Worm (Caenorhabditis elegans) whole organism, L1 larva: Measurements from ENCODE around the gene F10E9.12.

ENCODE experiments used
- F16B12.6 ChIP-seq: fragments of 150-350 bp; optimal IDR thresholded peaks from 2 replicates; lab custom pipeline; 2014; ENCODE audit warnings: missing biosample characterization, missing genetic modification characterization
- ceh-82 ChIP-seq, 3 experiments: fragments of 150-350 bp in 1 of 3; sonication (generic microtip) in 2 of 3; optimal IDR thresholded peaks; 2 replicates each; lab custom pipeline; 2014 to 2017; ENCODE audit warnings: missing biosample characterization in 3 of 3, missing genetic modification characterization in 3 of 3
- elt-2 ChIP-seq: sonication (generic microtip); optimal IDR thresholded peaks from 2 replicates; lab custom pipeline; 2016; ENCODE audit warnings: missing genetic modification characterization, mild to moderate bottlenecking, inconsistent platforms, missing compliant biosample characterization, missing genetic modification reagents
- fos-1 ChIP-seq: fragments of 150-350 bp; optimal IDR thresholded peaks from 2 replicates; lab custom pipeline; 2014; ENCODE audit warnings: missing biosample characterization, missing genetic modification characterization
- nhr-11 ChIP-seq: fragments of 150-350 bp; optimal IDR thresholded peaks from 2 replicates; lab custom pipeline; 2014; ENCODE audit warnings: missing biosample characterization, missing genetic modification characterization
- nhr-77 ChIP-seq: fragments of 150-350 bp; optimal IDR thresholded peaks from 2 replicates; lab custom pipeline; 2014; ENCODE audit warnings: missing biosample characterization, missing genetic modification characterization
- skn-1 ChIP-seq: fragments of 150-350 bp; optimal IDR thresholded peaks from 2 replicates; lab custom pipeline; 2014; ENCODE audit warnings: missing biosample characterization, missing genetic modification characterization

ce11 chrIII:8280352-8280751, 44.0 kb upstream of the F10E9.12 start:
- TF ChIP-seq F16B12.6 (tag; lab: Kevin White, UChicago) (no peak), ceh-82 (tag; optimal IDR thresholded peaks at IDR 0.05; lab: Kevin White, UChicago) (no peak), nhr-11 (tag; lab: Kevin White, UChicago) (no peak), elt-2 (tag; lab: Kevin White, UChicago) (no peak), fos-1 (tag; lab: Kevin White, UChicago) (no peak), skn-1 (no peak), nhr-77 (tag; lab: Kevin White, UChicago) (no peak)
